Worm (Caenorhabditis elegans) whole organism, L1 larva: ENCODE measurements around the gene F36D4.5.

Experiments used
- hlh-17 ChIP-seq: fragments of 200-800 bp; sonication (Bioruptor generic); optimal IDR thresholded peaks from 2 replicates; lab custom pipeline; 2018; ENCODE audit warnings: missing genetic modification characterization, mild to moderate bottlenecking, missing compliant biosample characterization, moderate library complexity, borderline replicate concordance
- nhr-12 ChIP-seq: sonication (generic microtip); optimal IDR thresholded peaks from 2 replicates; lab custom pipeline; 2017; ENCODE audit warnings: missing biosample characterization, missing genetic modification characterization
- nhr-85 ChIP-seq: sonication (generic microtip); peaks from one replicate; lab custom pipeline; 2016; ENCODE audit warnings: missing genetic modification characterization, inconsistent platforms, missing compliant biosample characterization

DNA sequence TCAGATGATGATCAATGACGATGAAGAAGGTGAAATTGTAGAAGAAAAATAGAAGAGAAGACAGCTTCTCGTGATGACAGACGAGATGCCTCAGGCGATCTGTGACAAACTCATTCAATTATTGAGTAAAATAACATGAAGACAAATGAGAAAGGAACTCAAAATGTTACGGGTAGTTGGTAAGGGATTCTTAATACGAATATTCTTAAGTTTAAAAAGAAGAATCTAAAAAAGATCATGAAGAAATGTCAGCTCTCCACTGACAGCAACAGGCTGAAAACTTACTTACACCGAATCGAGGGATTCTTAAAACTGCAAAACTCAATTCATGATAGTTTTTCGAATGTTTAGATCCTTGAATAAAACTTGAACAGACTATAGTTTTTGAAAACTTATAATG is 11.1 kb downstream of the F36D4.5 start, which contains the start of gene F36D4.4:
- TF ChIP-seq nhr-12 (tag; lab: Kevin White, UChicago) (no peak), hlh-17 (GFP tag; lab: Kevin White, UChicago) (no peak), nhr-85 (tag; lab: Kevin White, UChicago) (no peak)
